Worm (Caenorhabditis elegans): ENCODE data around the gene dhs-22.

Gene dhs-22

DNA sequence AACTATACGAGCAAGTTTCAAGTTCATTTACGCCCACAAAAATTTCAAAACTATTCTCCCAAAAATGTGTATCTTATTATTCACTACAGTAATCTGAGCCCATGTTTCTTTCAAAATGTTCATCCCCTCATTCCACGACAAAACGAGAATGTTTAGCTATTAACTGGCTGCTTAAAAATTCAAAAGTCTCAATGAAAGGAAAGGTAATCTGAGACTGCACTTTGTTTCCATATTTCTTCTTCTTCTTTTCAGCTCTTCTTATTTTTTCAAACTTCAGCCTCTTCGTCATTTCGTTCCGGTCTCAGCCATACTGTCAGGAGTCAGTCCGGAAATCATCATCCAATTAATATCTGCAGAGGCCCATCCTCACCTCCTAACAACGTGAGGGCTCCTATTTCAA, 48.5 kb downstream of the dhs-22 start, which contains the start of gene unc-39:
Gene unc-39, plus strand, starts transcription at position 301 of the 400 bp plus-strand sequence.
- TF ChIP-seq pqm-1 (tag; optimal IDR thresholded peaks at IDR 0.05) (no peak), gei-8 (GFP tag; optimal IDR thresholded peaks at IDR 0.05) (no peak), aha-1 (tag) (no peak), lsy-2 (tag; optimal IDR thresholded peaks at IDR 0.05) (no peak), nhr-48 (tag; optimal IDR thresholded peaks at IDR 0.05) (no peak), fos-1 (tag; optimal IDR thresholded peaks at IDR 0.05) (no peak), mxl-3 (GFP tag; optimal IDR thresholded peaks at IDR 0.05) (no peak), Y48G9A.11 (GFP tag; IDR thresholded peaks at IDR 0.05) (no peak), nhr-10 (tag; optimal IDR thresholded peaks at IDR 0.05) (no peak), dpl-1 (GFP tag; optimal IDR thresholded peaks at IDR 0.05) (no peak), nhr-77 (tag; optimal IDR thresholded peaks at IDR 0.05) (no peak), ceh-82 (tag; optimal IDR thresholded peaks at IDR 0.05) (no peak), mes-2 (tag; optimal IDR thresholded peaks at IDR 0.05; ENCODE audit: poor library complexity, severe bottlenecking) (no peak), sdz-12 (GFP tag; optimal IDR thresholded peaks at IDR 0.05) (no peak), Y5F2A.4 (GFP tag; optimal IDR thresholded peaks at IDR 0.05) (no peak), zip-2 (tag; optimal IDR thresholded peaks at IDR 0.05) (no peak), lim-7 (GFP tag; IDR thresholded peaks at IDR 0.05) (no peak), daf-12 (tag; optimal IDR thresholded peaks at IDR 0.05) (no peak)

Measured in whole organism, L4 larva.